Worm (Caenorhabditis elegans) whole organism, L1 larva: ENCODE results near the gene plr-1.

Experiments
- alr-1 ChIP-seq: fragments of 200-800 bp; sonication (Bioruptor generic); optimal IDR thresholded peaks from 2 replicates; lab custom pipeline; 2018; ENCODE audit warnings: borderline replicate concordance, mild to moderate bottlenecking, missing genetic modification characterization, missing compliant biosample characterization
- ceh-90 ChIP-seq: sonication (generic microtip); optimal IDR thresholded peaks from 2 replicates; lab custom pipeline; 2016; ENCODE audit warnings: missing genetic modification characterization, missing compliant biosample characterization
- efl-1 ChIP-seq, 4 experiments: fragments of 150-350 bp; optimal IDR thresholded peaks in 3 of 4; peaks in 1 of 4; 1 replicate in 1 of 4; 2 replicates in 3 of 4; lab custom pipeline; 2014; ENCODE audit warnings: missing biosample characterization in 2 of 4, missing genetic modification characterization in 2 of 4, missing genetic modification reagents in 2 of 4
- elt-2 ChIP-seq: sonication (generic microtip); optimal IDR thresholded peaks from 2 replicates; lab custom pipeline; 2016; ENCODE audit warnings: missing genetic modification characterization, mild to moderate bottlenecking, inconsistent platforms, missing compliant biosample characterization, missing genetic modification reagents
- fos-1 ChIP-seq: fragments of 150-350 bp; optimal IDR thresholded peaks from 2 replicates; lab custom pipeline; 2014; ENCODE audit warnings: missing biosample characterization, missing genetic modification characterization
- lin-15B ChIP-seq: fragments of 150-350 bp; sonication (generic microtip); optimal IDR thresholded peaks from 3 replicates; lab custom pipeline; 2014; ENCODE audit warnings: missing biosample characterization, missing genetic modification characterization
- skn-1 ChIP-seq: fragments of 150-350 bp; optimal IDR thresholded peaks from 2 replicates; lab custom pipeline; 2014; ENCODE audit warnings: missing biosample characterization, missing genetic modification characterization
- snpc-4 ChIP-seq: fragments of 150-350 bp; optimal IDR thresholded peaks from 2 replicates; lab custom pipeline; 2014; ENCODE audit warnings: missing biosample characterization, missing genetic modification characterization
- sox-4 ChIP-seq: sonication (generic microtip); optimal IDR thresholded peaks from 2 replicates; lab custom pipeline; 2016; ENCODE audit warnings: missing genetic modification characterization, missing compliant biosample characterization
- sptf-1 ChIP-seq: fragments of 150-350 bp; optimal IDR thresholded peaks from 2 replicates; lab custom pipeline; 2014; ENCODE audit warnings: missing biosample characterization, missing genetic modification characterization
- tlp-1 ChIP-seq: fragments of 150-350 bp; optimal IDR thresholded peaks from 2 replicates; lab custom pipeline; 2014; ENCODE audit warnings: missing biosample characterization, missing genetic modification characterization
- unc-98 ChIP-seq: fragments of 200-800 bp; sonication (Bioruptor generic); IDR thresholded peaks from 2 replicates; pipeline ENCODE4 v1.3.6; 2022; ENCODE audit warnings: missing genetic modification characterization, missing compliant biosample characterization
- zip-4 ChIP-seq: fragments of 200-800 bp; sonication (Bioruptor generic); optimal IDR thresholded peaks from 2 replicates; lab custom pipeline; 2018; ENCODE audit warnings: mild to moderate bottlenecking, missing genetic modification characterization, moderate library complexity, missing compliant biosample characterization
- ztf-11 ChIP-seq, 2 experiments: sonication (generic microtip); optimal IDR thresholded peaks; 2 replicates each; lab custom pipeline; 2016 to 2017; ENCODE audit warnings: missing genetic modification characterization in 2 of 2, missing biosample characterization in 1 of 2, missing compliant biosample characterization in 1 of 2

- TF ChIP-seq fos-1 (tag; lab: Kevin White, UChicago) (no peak), alr-1 (tag; lab: Kevin White, UChicago) (no peak), snpc-4 (tag; lab: Kevin White, UChicago) (no peak), ceh-90 (tag; lab: Kevin White, UChicago) (no peak), skn-1 (no peak), unc-98 (GFP tag; lab: Robert Waterston, UW) (no peak), sox-4 (tag; lab: Kevin White, UChicago) (no peak), ztf-11 (tag; optimal IDR thresholded peaks at IDR 0.05; lab: Kevin White, UChicago) (no peak), lin-15B (tag; lab: Kevin White, UChicago) (no peak), tlp-1 (tag; lab: Kevin White, UChicago) (no peak), zip-4 (GFP tag; lab: Kevin White, UChicago) (no peak), elt-2 (tag; lab: Kevin White, UChicago) (no peak), sptf-1 (tag; lab: Kevin White, UChicago) (no peak), efl-1 (optimal IDR thresholded peaks at IDR 0.05; lab: Kevin White, UChicago) (no peak), efl-1 (GFP tag; optimal IDR thresholded peaks at IDR 0.05 in 1 of 2; lab: Kevin White, UChicago) (no peak)
Observed at ce11 chrIII:11426906-11427305, 29.8 kb upstream of the plr-1 start, which contains the start of gene idpc-1.
